Worm (Caenorhabditis elegans) whole organism, late embryonic: ENCODE data around the gene dnj-17.
A peak's percentile ranks its signal among the peaks of the same experiment; 100 is the strongest.

ENCODE experiments used
- C08G9.2 ChIP-seq: sonication (generic microtip); optimal IDR thresholded peaks from 2 replicates; lab custom pipeline; 2016; ENCODE audit warnings: mild to moderate bottlenecking, missing genetic modification characterization, moderate library complexity, missing compliant biosample characterization
- C38D4.7 ChIP-seq: fragments of 200-800 bp; sonication (Bioruptor generic); optimal IDR thresholded peaks from 2 replicates; lab custom pipeline; 2018; ENCODE audit warnings: mild to moderate bottlenecking, missing genetic modification characterization, moderate library complexity, missing compliant biosample characterization
- K02D7.2 ChIP-seq: sonication (generic microtip); optimal IDR thresholded peaks from 2 replicates; lab custom pipeline; 2017; ENCODE audit warnings: mild to moderate bottlenecking, missing genetic modification characterization, missing compliant biosample characterization
- K09A11.1 ChIP-seq: sonication (generic microtip); optimal IDR thresholded peaks from 2 replicates; lab custom pipeline; 2017; ENCODE audit warnings: antibody characterized with exemption, mild to moderate bottlenecking, missing genetic modification characterization, missing compliant biosample characterization; ENCODE audit not compliant: insufficient read depth
- Y22D7AL.16 ChIP-seq: sonication (generic microtip); optimal IDR thresholded peaks from 2 replicates; lab custom pipeline; 2016; ENCODE audit warnings: missing genetic modification characterization, missing compliant biosample characterization
- ahr-1 ChIP-seq: sonication (generic microtip); optimal IDR thresholded peaks from 2 replicates; lab custom pipeline; 2016; ENCODE audit warnings: missing genetic modification characterization, missing compliant biosample characterization
- ceh-18 ChIP-seq: sonication (generic microtip); optimal IDR thresholded peaks from 2 replicates; lab custom pipeline; 2016; ENCODE audit warnings: missing genetic modification characterization, missing compliant biosample characterization
- ceh-19 ChIP-seq: fragments of 200-800 bp; sonication (Bioruptor generic); optimal IDR thresholded peaks from 2 replicates; lab custom pipeline; 2018; ENCODE audit warnings: mild to moderate bottlenecking, missing genetic modification characterization, missing compliant biosample characterization
- ceh-22 ChIP-seq: sonication (generic microtip); optimal IDR thresholded peaks from 2 replicates; lab custom pipeline; 2017; ENCODE audit warnings: missing biosample characterization, missing genetic modification characterization
- ceh-34 ChIP-seq: sonication (generic microtip); optimal IDR thresholded peaks from 2 replicates; lab custom pipeline; 2016; ENCODE audit warnings: mild to moderate bottlenecking, missing genetic modification characterization, missing compliant biosample characterization
- ceh-6 ChIP-seq: fragments of 200-800 bp; sonication (Bioruptor generic); optimal IDR thresholded peaks from 2 replicates; lab custom pipeline; 2018; ENCODE audit warnings: mild to moderate bottlenecking, missing genetic modification characterization, missing compliant biosample characterization
- che-1 ChIP-seq: sonication (generic microtip); optimal IDR thresholded peaks from 2 replicates; lab custom pipeline; 2016; ENCODE audit warnings: mild to moderate bottlenecking, missing genetic modification characterization, missing compliant biosample characterization
- dmd-4 ChIP-seq: sonication (generic microtip); optimal IDR thresholded peaks from 2 replicates; lab custom pipeline; 2016; ENCODE audit warnings: borderline replicate concordance, missing genetic modification characterization, missing compliant biosample characterization
- dve-1 ChIP-seq: sonication (generic microtip); optimal IDR thresholded peaks from 2 replicates; lab custom pipeline; 2017; ENCODE audit warnings: antibody characterized with exemption, mild to moderate bottlenecking, missing genetic modification characterization, missing compliant biosample characterization
- elt-2 ChIP-seq: sonication (generic microtip); optimal IDR thresholded peaks from 2 replicates; lab custom pipeline; 2016; ENCODE audit warnings: missing genetic modification reagents, missing genetic modification characterization, missing compliant biosample characterization
- fax-1 ChIP-seq: sonication (generic microtip); optimal IDR thresholded peaks from 2 replicates; lab custom pipeline; 2016; ENCODE audit warnings: missing genotype, missing genetic modification characterization, missing compliant biosample characterization
- hlh-13 ChIP-seq: fragments of 200-800 bp; sonication (Bioruptor generic); optimal IDR thresholded peaks from 2 replicates; lab custom pipeline; 2018; ENCODE audit warnings: mild to moderate bottlenecking, missing genetic modification characterization, missing compliant biosample characterization
- hlh-15 ChIP-seq: sonication (generic microtip); optimal IDR thresholded peaks from 2 replicates; lab custom pipeline; 2016; ENCODE audit warnings: missing genetic modification characterization, missing compliant biosample characterization
- hlh-6 ChIP-seq: sonication (generic microtip); optimal IDR thresholded peaks from 2 replicates; lab custom pipeline; 2016; ENCODE audit warnings: missing genotype, missing genetic modification characterization, missing compliant biosample characterization
- hlh-8 ChIP-seq: sonication (generic microtip); optimal IDR thresholded peaks from 2 replicates; lab custom pipeline; 2016; ENCODE audit warnings: missing genotype, missing genetic modification characterization, missing compliant biosample characterization
- lim-6 ChIP-seq: sonication (generic microtip); optimal IDR thresholded peaks from 2 replicates; lab custom pipeline; 2016; ENCODE audit warnings: missing genetic modification characterization, missing compliant biosample characterization
- lin-11 ChIP-seq: fragments of 200-800 bp; sonication (Bioruptor generic); optimal IDR thresholded peaks from 2 replicates; lab custom pipeline; 2018; ENCODE audit warnings: mild to moderate bottlenecking, missing genetic modification characterization, missing compliant biosample characterization
- nhr-11 ChIP-seq: fragments of 150-350 bp; optimal IDR thresholded peaks from 2 replicates; lab custom pipeline; 2014; ENCODE audit warnings: missing biosample characterization, missing genetic modification characterization
- npax-4 ChIP-seq: sonication (generic microtip); optimal IDR thresholded peaks from 2 replicates; lab custom pipeline; 2016; ENCODE audit warnings: missing genetic modification characterization, missing compliant biosample characterization
- pax-1 ChIP-seq: fragments of 150-350 bp; optimal IDR thresholded peaks from 2 replicates; lab custom pipeline; 2014; ENCODE audit warnings: missing biosample characterization, missing genetic modification characterization
- pha-2 ChIP-seq: sonication (generic microtip); optimal IDR thresholded peaks from 2 replicates; lab custom pipeline; 2017; ENCODE audit warnings: mild to moderate bottlenecking, missing genetic modification characterization, missing compliant biosample characterization
- pqm-1 ChIP-seq: sonication (generic microtip); optimal IDR thresholded peaks from 2 replicates; lab custom pipeline; 2016; ENCODE audit warnings: missing genetic modification characterization, missing compliant biosample characterization
- pros-1 ChIP-seq: fragments of 150-350 bp; optimal IDR thresholded peaks from 2 replicates; lab custom pipeline; 2014; ENCODE audit warnings: missing biosample characterization, missing genetic modification reagents, missing genetic modification characterization
- rnt-1 ChIP-seq: sonication (generic microtip); optimal IDR thresholded peaks from 2 replicates; lab custom pipeline; 2016; ENCODE audit warnings: missing genetic modification characterization, missing compliant biosample characterization
- sox-4 ChIP-seq: sonication (generic microtip); optimal IDR thresholded peaks from 2 replicates; lab custom pipeline; 2017; ENCODE audit warnings: mild to moderate bottlenecking, missing genetic modification characterization, inconsistent platforms, missing compliant biosample characterization
- syd-9 ChIP-seq: sonication (generic microtip); optimal IDR thresholded peaks from 2 replicates; lab custom pipeline; 2016; ENCODE audit warnings: mild to moderate bottlenecking, missing genetic modification characterization, moderate library complexity, missing compliant biosample characterization
- tbx-2 ChIP-seq: sonication (generic microtip); optimal IDR thresholded peaks from 2 replicates; lab custom pipeline; 2016; ENCODE audit warnings: missing genetic modification characterization, missing compliant biosample characterization
- ttx-3 ChIP-seq: sonication (generic microtip); optimal IDR thresholded peaks from 2 replicates; lab custom pipeline; 2016; ENCODE audit warnings: missing genetic modification reagents, missing genetic modification characterization, missing compliant biosample characterization
- unc-3 ChIP-seq, 2 experiments: fragments of 200-800 bp in 1 of 2; sonication (Bioruptor generic) in 1 of 2; sonication (generic microtip) in 1 of 2; conservative IDR thresholded peaks in 1 of 2; optimal IDR thresholded peaks in 1 of 2; 2 replicates each; pipeline versions ENCODE4 v1.3.6 to Lab custom; 2016 to 2022; ENCODE audit warnings: missing compliant biosample characterization in 2 of 2, missing genetic modification characterization in 2 of 2, missing genetic modification reagents in 1 of 2
- unc-42 ChIP-seq: sonication (generic microtip); optimal IDR thresholded peaks from 2 replicates; lab custom pipeline; 2016; ENCODE audit warnings: missing genotype, missing genetic modification characterization, missing compliant biosample characterization
- unc-55 ChIP-seq: sonication (generic microtip); optimal IDR thresholded peaks from 2 replicates; lab custom pipeline; 2017; ENCODE audit warnings: missing biosample characterization, missing genetic modification reagents, missing genetic modification characterization
- unc-86 ChIP-seq: sonication (generic microtip); optimal IDR thresholded peaks from 2 replicates; lab custom pipeline; 2016; ENCODE audit warnings: missing genetic modification characterization, missing compliant biosample characterization

Gene dnj-17

DNA sequence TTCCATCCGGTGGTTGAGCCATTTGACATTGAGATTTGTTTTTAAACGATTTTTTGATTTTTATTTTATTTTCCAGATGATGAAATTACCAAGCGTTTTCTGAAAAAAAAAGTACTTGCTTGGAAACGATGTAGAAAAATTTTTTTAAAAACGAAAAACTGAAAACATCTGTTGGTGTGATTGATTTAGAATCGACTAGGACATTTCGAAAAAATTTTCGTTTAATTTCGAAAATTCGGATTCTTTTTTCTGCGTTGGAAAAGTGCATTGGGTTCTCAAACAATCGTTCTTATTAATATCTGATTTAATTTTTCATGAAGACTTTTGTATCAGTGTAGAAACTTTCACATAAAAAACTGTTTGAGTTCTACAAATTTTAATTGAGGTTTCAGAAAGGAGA lies 33.9 kb downstream of the dnj-17 start, which contains the start of gene F53A2.9:
Gene F53A2.9, minus strand, starts transcription at position 101 of the 400 bp plus-strand sequence.
- TF ChIP-seq hlh-13 (GFP tag; lab: Kevin White, UChicago) (no peak), syd-9 (tag; lab: Kevin White, UChicago) (no peak), che-1 (tag; lab: Kevin White, UChicago) (no peak), hlh-6 (no peak), pha-2 (no peak), unc-86 (tag; lab: Kevin White, UChicago) (no peak), C08G9.2 (no peak), unc-55 (no peak), hlh-15 (tag; lab: Kevin White, UChicago) (no peak), lin-11 (tag; lab: Kevin White, UChicago) (no peak), ceh-18 (tag; lab: Kevin White, UChicago) (no peak), ceh-6 (no peak), Y22D7AL.16 (tag; lab: Kevin White, UChicago) (no peak), C38D4.7 (GFP tag; lab: Kevin White, UChicago) (no peak), rnt-1 (no peak), pros-1 (tag; lab: Kevin White, UChicago) (no peak), ahr-1 (tag; lab: Kevin White, UChicago) (no peak), pqm-1 (no peak), ttx-3 (tag; lab: Kevin White, UChicago) (no peak), lim-6 (tag; lab: Kevin White, UChicago) (no peak)

DNA sequence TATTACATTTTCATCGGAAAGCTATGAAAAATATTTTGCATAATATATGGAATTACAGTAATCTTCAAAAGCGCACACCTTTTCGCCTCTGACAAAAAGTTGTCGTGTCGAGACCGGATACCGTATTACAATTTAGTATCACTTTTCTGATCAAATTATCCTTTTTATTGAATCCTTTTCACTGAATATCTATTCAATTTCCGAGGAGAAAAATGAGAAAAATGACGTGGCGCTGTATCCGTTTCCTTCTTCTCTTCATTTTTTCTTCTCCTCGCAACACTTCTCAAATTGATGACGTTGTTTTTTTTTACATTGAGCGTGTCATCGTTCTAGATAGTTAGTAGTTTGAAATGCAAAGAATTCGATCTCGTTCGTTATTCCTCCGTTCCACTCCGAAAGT lies 42.2 kb downstream of the dnj-17 start:
- TF ChIP-seq unc-55 (no peak), unc-42 (peak; percentile 46), dmd-4 (no peak)

DNA sequence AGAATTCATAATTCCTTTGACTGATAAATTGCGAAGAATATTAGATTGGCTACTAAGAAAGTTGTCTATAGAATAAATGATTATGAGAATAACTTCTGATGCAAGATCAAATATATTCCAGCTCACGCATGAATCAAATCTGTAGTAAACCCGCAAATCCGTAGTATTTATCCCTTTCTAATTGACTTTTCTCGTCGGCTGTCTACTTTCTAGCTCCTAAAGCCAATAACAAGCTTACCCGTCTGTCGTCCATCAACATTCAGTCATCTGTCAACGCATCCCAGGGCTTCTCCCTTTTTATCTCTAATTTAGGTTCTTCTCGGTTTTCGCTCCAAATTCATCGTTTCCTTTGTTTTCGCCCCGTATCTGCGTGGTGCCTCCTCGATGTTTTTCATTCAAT lies 44.2 kb downstream of the dnj-17 start:
- TF ChIP-seq hlh-13 (GFP tag; lab: Kevin White, UChicago) = no peak
- TF ChIP-seq unc-42 = peak; percentile 79
- TF ChIP-seq, all 69 proteins: peak for 1

DNA sequence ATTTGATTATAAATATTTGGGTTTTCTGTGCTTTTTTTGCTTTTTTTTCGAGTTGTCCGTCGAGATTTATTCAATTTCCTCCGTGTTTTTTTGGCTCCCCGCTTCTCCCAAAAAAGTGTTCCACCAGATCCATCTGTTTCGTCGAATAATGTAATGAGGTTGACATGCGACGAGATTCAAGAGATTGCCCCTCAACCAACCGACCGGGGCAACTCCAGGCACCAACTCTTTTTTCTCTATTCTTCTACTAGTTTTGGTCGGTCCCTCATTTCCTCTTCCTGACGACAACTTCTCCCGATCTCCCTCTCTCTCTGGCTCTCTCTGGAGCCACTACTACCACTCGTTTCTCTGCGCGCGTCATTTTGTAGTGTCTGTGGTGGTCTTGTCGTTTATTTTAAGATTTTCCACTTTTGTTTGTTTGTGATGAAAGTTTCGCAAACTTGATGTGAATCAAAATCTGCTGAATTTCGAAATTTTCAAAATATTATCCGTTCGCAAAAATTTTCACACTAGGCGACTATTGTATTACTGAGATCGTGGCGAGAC lies 45.3 kb downstream of the dnj-17 start:
- TF ChIP-seq tbx-2 = no peak
- no peak for TF ChIP-seq pqm-1
- peak; percentile 34 for TF ChIP-seq unc-42
- no peak for TF ChIP-seq ceh-19
- TF ChIP-seq unc-3 (GFP tag; conservative IDR thresholded peaks at IDR 0.05; lab: Robert Waterston, UW) = no peak
- no peak for TF ChIP-seq unc-3 (tag; optimal IDR thresholded peaks at IDR 0.05; lab: Kevin White, UChicago)
- no peak for TF ChIP-seq pax-1 (tag; lab: Kevin White, UChicago)
- no peak for TF ChIP-seq pros-1 (tag; lab: Kevin White, UChicago)
- TF ChIP-seq nhr-11 (tag; lab: Kevin White, UChicago) = no peak
- TF ChIP-seq, all 69 proteins: peak for 1

DNA sequence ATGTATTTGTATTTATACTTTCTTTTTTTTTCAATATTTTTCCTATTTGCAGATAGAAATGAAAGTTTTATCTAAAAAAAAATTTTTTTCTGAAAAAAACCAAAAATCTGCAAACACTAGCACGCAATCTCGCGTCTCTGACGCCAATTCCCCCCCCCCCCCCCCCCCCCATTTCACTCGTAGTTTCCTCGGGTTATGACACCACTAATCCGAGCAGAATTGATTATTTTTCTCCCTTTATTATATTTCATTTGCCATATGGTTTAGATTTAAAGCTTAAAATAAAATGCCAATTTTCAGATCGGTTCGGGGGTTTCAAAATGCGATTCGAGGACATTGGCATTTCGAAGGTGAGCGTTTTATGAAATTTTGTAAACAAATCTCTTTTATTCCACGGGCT lies 46.4 kb downstream of the dnj-17 start, which contains the start of gene mtm-6:
Gene mtm-6, plus strand, starts transcription at position 301 of the 400 bp plus-strand sequence.
- TF ChIP-seq npax-4 (tag; lab: Kevin White, UChicago) = no peak
- TF ChIP-seq K02D7.2 (tag; lab: Kevin White, UChicago) = peak; percentile 48

DNA sequence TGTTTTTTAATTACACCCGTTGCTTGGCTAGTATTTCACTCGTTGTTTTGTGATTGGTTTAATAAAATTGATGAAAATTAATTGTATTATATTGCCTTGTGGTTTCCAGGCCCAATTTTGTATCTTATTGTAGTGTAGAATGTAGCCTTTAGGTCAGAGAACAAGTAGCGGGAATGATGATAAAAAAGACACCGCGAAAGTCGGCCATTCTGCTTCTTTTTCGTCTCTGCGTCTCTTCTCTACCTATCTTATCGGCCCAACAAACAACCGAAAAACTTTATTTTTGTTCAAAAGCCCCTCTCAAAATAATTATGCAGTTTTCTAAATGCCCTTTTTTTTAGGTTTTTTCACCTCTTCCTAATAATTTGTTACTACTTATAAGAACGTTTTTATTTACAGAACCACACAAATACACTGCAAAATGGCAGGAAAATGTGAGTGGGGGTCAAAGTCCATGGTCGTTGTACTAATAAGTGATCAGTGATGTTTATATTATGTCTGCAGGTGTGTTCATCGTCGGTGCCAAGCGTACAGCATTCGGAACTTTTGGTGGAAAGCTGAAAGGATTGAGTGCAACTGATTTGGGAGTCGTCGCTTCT lies 48.5 kb downstream of the dnj-17 start, which contains the start of gene acaa-2:
Gene acaa-2, plus strand, starts transcription at position 400 of the 599 bp plus-strand sequence.
- TF ChIP-seq ceh-34 (no peak), elt-2 (tag; lab: Kevin White, UChicago) (peak; percentile 49), fax-1 (tag; lab: Kevin White, UChicago) (no peak), dve-1 (tag; lab: Kevin White, UChicago) (peak; percentile 11), hlh-15 (tag; lab: Kevin White, UChicago) (no peak), K09A11.1 (tag; lab: Kevin White, UChicago) (no peak), hlh-6 (no peak), ceh-22 (tag; lab: Kevin White, UChicago) (no peak), sox-4 (tag; lab: Kevin White, UChicago) (no peak), hlh-8 (tag; lab: Kevin White, UChicago) (no peak), syd-9 (tag; lab: Kevin White, UChicago) (no peak)
